Worm (Caenorhabditis elegans) whole organism, L4 larva: ENCODE results near the gene meg-3.

Experiments used
- T20F7.1 ChIP-seq: fragments of 200-800 bp; sonication (Bioruptor generic); optimal IDR thresholded peaks from 2 replicates; lab custom pipeline; 2018; ENCODE audit warnings: mild to moderate bottlenecking, missing genetic modification characterization, missing compliant biosample characterization
- T26A8.4 ChIP-seq: fragments of 200-800 bp; sonication (Bioruptor generic); IDR thresholded peaks from 2 replicates; pipeline ENCODE4 v1.3.6; 2022; ENCODE audit warnings: missing genetic modification characterization, missing compliant biosample characterization
- Y105C5A.15 ChIP-seq: fragments of 200-800 bp; sonication (Bioruptor generic); IDR thresholded peaks from 2 replicates; pipeline ENCODE4 v1.3.6; 2022; ENCODE audit warnings: missing genetic modification characterization, missing compliant biosample characterization
- ceh-62 ChIP-seq: sonication (generic microtip); optimal IDR thresholded peaks from 2 replicates; lab custom pipeline; 2017; ENCODE audit warnings: missing biosample characterization, missing genetic modification characterization
- ces-1 ChIP-seq: fragments of 150-350 bp; sonication (generic microtip); optimal IDR thresholded peaks from 4 replicates; lab custom pipeline; 2014; ENCODE audit warnings: missing biosample characterization, missing genetic modification reagents, missing genetic modification characterization
- cey-2 ChIP-seq: sonication (generic microtip); optimal IDR thresholded peaks from 3 replicates; lab custom pipeline; 2017; ENCODE audit warnings: missing genetic modification characterization, mild to moderate bottlenecking, missing compliant biosample characterization, antibody characterized with exemption, borderline replicate concordance; ENCODE audit not compliant: insufficient read depth
- duxl-1 ChIP-seq: sonication (generic microtip); optimal IDR thresholded peaks from 2 replicates; lab custom pipeline; 2016; ENCODE audit warnings: mild to moderate bottlenecking, missing genetic modification characterization, moderate library complexity, missing compliant biosample characterization; ENCODE audit not compliant: poor library complexity
- fkh-10 ChIP-seq: fragments of 150-350 bp; optimal IDR thresholded peaks from 2 replicates; lab custom pipeline; 2014; ENCODE audit warnings: missing biosample characterization, missing genetic modification reagents, missing genetic modification characterization
- hlh-30 ChIP-seq: sonication (generic microtip); optimal IDR thresholded peaks from 2 replicates; lab custom pipeline; 2017; ENCODE audit warnings: antibody characterized with exemption, mild to moderate bottlenecking, missing genetic modification characterization, missing compliant biosample characterization; ENCODE audit not compliant: insufficient read depth
- lin-13 ChIP-seq: fragments of 150-350 bp; optimal IDR thresholded peaks from 2 replicates; lab custom pipeline; 2014; ENCODE audit warnings: missing biosample characterization, missing genetic modification reagents, missing genetic modification characterization
- lin-15B ChIP-seq: fragments of 150-350 bp; sonication (generic microtip); optimal IDR thresholded peaks from 3 replicates; lab custom pipeline; 2014; ENCODE audit warnings: missing biosample characterization, missing genetic modification characterization
- lin-38 ChIP-seq: fragments of 200-800 bp; sonication (Bioruptor generic); IDR thresholded peaks from 2 replicates; pipeline ENCODE4 v1.3.6; 2022; ENCODE audit warnings: missing genetic modification reagents, missing genetic modification characterization, missing compliant biosample characterization
- lsy-2 ChIP-seq, 2 experiments: fragments of 150-350 bp in 1 of 2; sonication (generic microtip) in 1 of 2; optimal IDR thresholded peaks; 2 replicates each; lab custom pipeline; 2014 to 2017; ENCODE audit warnings: missing biosample characterization in 2 of 2, missing genetic modification characterization in 2 of 2
- madf-5 ChIP-seq, 2 experiments: fragments of 200-800 bp; sonication (Bioruptor generic); IDR thresholded peaks; 2 replicates each; pipeline ENCODE4 v1.3.6; 2022; ENCODE audit warnings: missing compliant biosample characterization in 2 of 2, missing genetic modification characterization in 2 of 2
- nhr-111 ChIP-seq: fragments of 200-800 bp; sonication (Bioruptor generic); optimal IDR thresholded peaks from 2 replicates; lab custom pipeline; 2018; ENCODE audit warnings: mild to moderate bottlenecking, missing genetic modification characterization, missing compliant biosample characterization
- nhr-42 ChIP-seq: fragments of 200-800 bp; sonication (Bioruptor generic); IDR thresholded peaks from 2 replicates; pipeline ENCODE4 v1.3.6; 2022; ENCODE audit warnings: missing genetic modification characterization, missing compliant biosample characterization
- nhr-6 ChIP-seq: fragments of 150-350 bp; optimal IDR thresholded peaks from 2 replicates; lab custom pipeline; 2014; ENCODE audit warnings: missing biosample characterization, missing genetic modification characterization
- pqm-1 ChIP-seq: sonication (generic microtip); optimal IDR thresholded peaks from 2 replicates; lab custom pipeline; 2017; ENCODE audit warnings: missing biosample characterization, missing genetic modification characterization
- spr-1 ChIP-seq: sonication (generic microtip); optimal IDR thresholded peaks from 2 replicates; lab custom pipeline; 2016; ENCODE audit warnings: mild to moderate bottlenecking, missing genetic modification characterization, missing compliant biosample characterization
- unc-62 ChIP-seq, 3 experiments: fragments of 150-350 bp in 1 of 3; sonication (generic microtip); optimal IDR thresholded peaks in 2 of 3; peaks in 1 of 3; 1 replicate in 1 of 3; 2 replicates in 2 of 3; lab custom pipeline; 2014 to 2017; ENCODE audit warnings: missing biosample characterization in 3 of 3, missing genetic modification characterization in 3 of 3, missing genetic modification reagents in 3 of 3, missing genotype in 1 of 3

Gene meg-3

DNA sequence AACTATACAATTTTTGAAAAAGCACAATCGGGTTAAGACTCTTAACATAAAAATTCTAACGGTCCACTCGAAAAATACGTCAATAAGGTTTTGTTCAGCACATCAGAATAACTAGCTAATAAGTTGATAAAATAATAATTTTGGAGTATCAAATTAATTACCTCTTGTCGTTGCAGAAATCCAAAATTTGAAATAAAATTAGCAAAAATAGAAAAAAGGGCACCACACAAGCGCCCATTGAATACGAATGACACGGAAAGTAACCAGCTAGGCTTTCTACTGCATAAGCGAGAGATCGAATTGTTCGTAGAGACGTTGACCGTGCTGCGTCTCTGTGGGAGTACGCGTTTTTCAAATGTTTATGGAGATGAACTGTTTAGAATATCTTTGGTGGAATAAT, 30.3 kb downstream of the meg-3 start:
- no peak for TF ChIP-seq Y105C5A.15
- TF ChIP-seq unc-62 (GFP tag; optimal IDR thresholded peaks at IDR 0.05 in 1 of 2; lab: Kevin White, UChicago): peak in 1 of 2 experiments; percentile 90
- TF ChIP-seq unc-62 (tag; optimal IDR thresholded peaks at IDR 0.05; lab: Kevin White, UChicago): no peak

ce11 chrX:1939887-1940286, 49.5 kb downstream of the meg-3 start, which contains the start of gene Y59E1A.4:
TSS of gene Y59E1A.4 (minus strand) at chrX:1939987.
- TF ChIP-seq ces-1 (GFP tag; lab: Kevin White, UChicago): no peak
- no peak for TF ChIP-seq nhr-42
- TF ChIP-seq lsy-2 (tag; optimal IDR thresholded peaks at IDR 0.05; lab: Kevin White, UChicago): no peak
- TF ChIP-seq lin-38: no peak
- TF ChIP-seq lin-15B (tag; lab: Kevin White, UChicago): no peak
- no peak for TF ChIP-seq fkh-10 (GFP tag; lab: Kevin White, UChicago)
- no peak for TF ChIP-seq nhr-111 (GFP tag; lab: Kevin White, UChicago)
- no peak for TF ChIP-seq T26A8.4 (GFP tag; lab: Robert Waterston, UW)
- TF ChIP-seq madf-5 (GFP tag; IDR thresholded peaks at IDR 0.05; lab: Robert Waterston, UW): no peak
- TF ChIP-seq spr-1 (tag; lab: Kevin White, UChicago): no peak
- TF ChIP-seq cey-2 (tag; lab: Kevin White, UChicago): no peak
- TF ChIP-seq hlh-30 (tag; lab: Kevin White, UChicago): no peak
- TF ChIP-seq T20F7.1 (GFP tag; lab: Kevin White, UChicago): no peak
- no peak for TF ChIP-seq ceh-62
- TF ChIP-seq pqm-1 (tag; lab: Kevin White, UChicago): no peak

ce11 chrX:1939248-1939647, 50.2 kb downstream of the meg-3 start:
- TF ChIP-seq lin-13 (GFP tag; lab: Kevin White, UChicago) (peak; percentile 1), nhr-6 (tag; lab: Kevin White, UChicago) (no peak), duxl-1 (tag; lab: Kevin White, UChicago) (peak; percentile 54)
- TF ChIP-seq, all 104 proteins: peak for 2
